Fruit fly (Drosophila melanogaster) whole organism, adult: ENCODE data around the gene CG18545.
"Not testable (repeated sequence)": the region's sequence is repeated elsewhere in the genome, so short reads cannot be mapped to it uniquely, and the experiment has no call there.

Experiments
- CG11617 ChIP-seq: fragments of 200-800 bp; sonication (Bioruptor generic); optimal IDR thresholded peaks from 2 replicates; lab custom pipeline; 2017; ENCODE audit warnings: mild to moderate bottlenecking, missing biosample characterization, missing genetic modification reagents, missing genetic modification characterization
- CG12768 ChIP-seq: fragments of 200-800 bp; sonication (Bioruptor generic); optimal IDR thresholded peaks from 2 replicates; lab custom pipeline; 2017; ENCODE audit warnings: missing biosample characterization, missing genetic modification characterization, mild to moderate bottlenecking, moderate library complexity, missing genetic modification reagents
- CG33017 ChIP-seq: fragments of 200-800 bp; sonication (Bioruptor generic); optimal IDR thresholded peaks from 2 replicates; lab custom pipeline; 2018; ENCODE audit warnings: missing biosample characterization, mild to moderate bottlenecking, missing genetic modification characterization, moderate library complexity
- bab1 ChIP-seq: fragments of 200-800 bp; sonication (Bioruptor generic); optimal IDR thresholded peaks from 3 replicates; lab custom pipeline; 2019; ENCODE audit warnings: missing biosample characterization, mild to moderate bottlenecking, missing genetic modification characterization, moderate library complexity
- cnc ChIP-seq, 2 experiments: fragments of >200 bp; optimal IDR thresholded peaks; 2 replicates each; lab custom pipeline; 2017
- kay ChIP-seq: fragments of 200-800 bp; sonication (Bioruptor generic); peaks from one replicate; lab custom pipeline; 2016; ENCODE audit warnings: missing biosample characterization, missing genetic modification characterization, borderline replicate concordance
- toe ChIP-seq: fragments of 200-800 bp; sonication (Bioruptor generic); optimal IDR thresholded peaks from 2 replicates; lab custom pipeline; 2016; ENCODE audit warnings: missing biosample characterization, missing genetic modification characterization

- not testable (repeated sequence) for TF ChIP-seq bab1; CG33017 (tag; lab: Kevin White, UChicago); CG12768 (GFP tag; lab: Kevin White, UChicago); cnc (optimal IDR thresholded peaks at IDR 0.05; lab: Kevin White, UChicago); kay; toe (GFP tag; lab: Kevin White, UChicago); CG11617 (GFP tag; lab: Kevin White, UChicago)
Observed at dm6 chr3R:10348461-10348860, 7.7 kb downstream of the CG18545 start, which contains the start of gene CG31406.
